Fruit fly (Drosophila melanogaster): ENCODE data around the gene cact.

cact gene

DNA sequence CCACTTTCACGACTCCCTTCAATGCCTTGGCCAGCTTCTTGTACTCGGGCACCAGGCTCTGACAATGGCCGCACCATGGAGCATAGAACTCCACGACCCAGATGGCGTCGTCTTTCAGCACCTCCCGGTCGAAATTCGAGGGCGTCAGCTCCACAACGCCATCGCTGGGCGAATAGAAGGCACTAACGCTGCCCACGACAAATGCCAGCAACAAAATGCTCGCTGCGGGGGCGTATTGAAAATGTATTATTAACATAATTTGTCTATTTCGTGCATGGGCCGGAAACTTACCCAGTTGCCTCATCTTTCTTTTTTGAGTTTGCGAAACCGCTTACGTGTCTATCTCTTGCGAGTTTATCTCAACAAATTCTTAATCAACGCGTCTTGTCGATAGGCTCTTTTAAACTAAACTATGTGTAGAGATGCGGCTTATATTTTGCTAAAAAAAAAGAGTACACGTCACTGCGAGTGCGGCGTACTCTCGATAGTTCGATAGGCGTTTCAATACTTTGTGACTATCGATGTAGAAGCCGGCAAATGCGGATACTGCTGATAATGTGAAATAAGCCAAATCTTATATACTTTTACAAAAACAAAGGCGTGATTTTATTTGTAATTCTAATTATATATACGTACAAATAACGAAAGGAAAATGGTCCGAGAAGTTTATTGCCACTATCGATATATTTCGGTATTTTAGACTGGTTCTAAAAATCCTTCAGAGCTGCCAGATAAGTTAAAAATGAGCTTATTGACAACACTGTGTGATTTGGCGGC is 30.4 kb upstream of the cact start, which contains the start of gene CaBP1 (continued):
- TF ChIP-seq gcm (GFP tag; optimal IDR thresholded peaks at IDR 0.05) (no peak), row (GFP tag; IDR thresholded peaks at IDR 0.05) (0 out of 3 replicates have a peak, but pooled peaks have one; percentile 26), CG17361 (GFP tag; IDR thresholded peaks at IDR 0.05) (no peak), Eip74EF (GFP tag; optimal IDR thresholded peaks at IDR 0.05) (no peak), Jarid2 (GFP tag; optimal IDR thresholded peaks at IDR 0.05) (peak; percentile 27), TFAM (GFP tag; optimal IDR thresholded peaks at IDR 0.05) (no peak), sisA (GFP tag; IDR thresholded peaks at IDR 0.05) (no peak), Blimp-1 (GFP tag; optimal IDR thresholded peaks at IDR 0.05) (no peak), CG6175 (GFP tag; IDR thresholded peaks at IDR 0.05) (no peak), sim (GFP tag; IDR thresholded peaks at IDR 0.05) (no peak), gt (GFP tag; IDR thresholded peaks at IDR 0.05) (no peak), rib (GFP tag; IDR thresholded peaks at IDR 0.05) (no peak), CG31441 (GFP tag; IDR thresholded peaks at IDR 0.05) (no peak), Awh (GFP tag; IDR thresholded peaks at IDR 0.05) (no peak), Hey (tag; optimal IDR thresholded peaks at IDR 0.05) (no peak), caup (GFP tag; optimal IDR thresholded peaks at IDR 0.05; ENCODE audit: severe bottlenecking) (no peak), cad (GFP tag; optimal IDR thresholded peaks at IDR 0.05) (no peak), Trl (optimal IDR thresholded peaks at IDR 0.05) (no peak), Trl (GFP tag; optimal IDR thresholded peaks at IDR 0.05) (no peak), dm (GFP tag; optimal IDR thresholded peaks at IDR 0.05) (no peak), HmgZ (tag; optimal IDR thresholded peaks at IDR 0.05) (no peak), CG34224 (GFP tag; IDR thresholded peaks at IDR 0.05; ENCODE audit: partially characterized antibody) (peak; percentile 98), gem (tag; optimal IDR thresholded peaks at IDR 0.05) (no peak), schlank (tag; optimal IDR thresholded peaks at IDR 0.05) (no peak), dimm (GFP tag; IDR thresholded peaks at IDR 0.05) (no peak), nom (GFP tag; optimal IDR thresholded peaks at IDR 0.05) (no peak), CG10267 (tag; optimal IDR thresholded peaks at IDR 0.05) (peak; percentile 87), nmo (GFP tag; optimal IDR thresholded peaks at IDR 0.05) (peak; percentile 52), Sry-β (GFP tag; optimal IDR thresholded peaks at IDR 0.05) (no peak), CG16779 (GFP tag; IDR thresholded peaks at IDR 0.05) (no peak), Dp (GFP tag; optimal IDR thresholded peaks at IDR 0.05) (peak; percentile 88), Xrp1 (GFP tag; IDR thresholded peaks at IDR 0.05) (no peak), h (optimal IDR thresholded peaks at IDR 0.05) (no peak), CG16813 (GFP tag; IDR thresholded peaks at IDR 0.05; ENCODE audit: partially characterized antibody) (peak; percentile 95), CG2712 (tag; optimal IDR thresholded peaks at IDR 0.05) (peak; percentile 5), run (tag; optimal IDR thresholded peaks at IDR 0.05) (no peak), crc (GFP tag; optimal IDR thresholded peaks at IDR 0.05) (no peak), CG6765 (GFP tag; optimal IDR thresholded peaks at IDR 0.05) (no peak), ac (GFP tag; optimal IDR thresholded peaks at IDR 0.05) (no peak), danr (GFP tag; IDR thresholded peaks at IDR 0.05) (no peak), sens-2 (GFP tag; IDR thresholded peaks at IDR 0.05) (no peak), fu2 (GFP tag; optimal IDR thresholded peaks at IDR 0.05) (no peak), da (GFP tag; optimal IDR thresholded peaks at IDR 0.05) (no peak), Scr (GFP tag; IDR thresholded peaks at IDR 0.05; ENCODE audit: partially characterized antibody) (peak; percentile 98), MTF-1 (GFP tag; optimal IDR thresholded peaks at IDR 0.05; ENCODE audit: borderline replicate concordance) (no peak), CG2116 (GFP tag; optimal IDR thresholded peaks at IDR 0.05) (peak; percentile 80), CG12104 (GFP tag; optimal IDR thresholded peaks at IDR 0.05) (no peak), peb (GFP tag; IDR thresholded peaks at IDR 0.05) (no peak), CG12236 (GFP tag; optimal IDR thresholded peaks at IDR 0.05) (no peak), esg (GFP tag; conservative IDR thresholded peaks at IDR 0.05) (no peak)

Data from whole organism, embryonic.